Worm (Caenorhabditis elegans): ENCODE results near the gene Y94H6A.5.

The Y94H6A.5 gene

ce11 chrIV:2657307-2657706 lies 46.5 kb downstream of the Y94H6A.5 start (continued):
- 0 out of 2 replicates have a peak, but pooled peaks have one; percentile 46 for TF ChIP-seq hsf-1 (GFP tag; IDR thresholded peaks at IDR 0.05)
- TF ChIP-seq B0336.3 (GFP tag; IDR thresholded peaks at IDR 0.05) = no peak
- no peak for TF ChIP-seq cebp-1 (GFP tag; IDR thresholded peaks at IDR 0.05)
- TF ChIP-seq cebp-1 (tag; optimal IDR thresholded peaks at IDR 0.05) = peak; percentile 51
- TF ChIP-seq madf-8 (GFP tag; conservative IDR thresholded peaks at IDR 0.05) = no peak
- TF ChIP-seq dpl-1 (GFP tag; optimal IDR thresholded peaks at IDR 0.05) = no peak
- TF ChIP-seq Y95B8A.8 (GFP tag; IDR thresholded peaks at IDR 0.05) = no peak
- TF ChIP-seq madf-10 (tag; optimal IDR thresholded peaks at IDR 0.05) = peak; percentile 38
- TF ChIP-seq F37B4.10 (GFP tag; IDR thresholded peaks at IDR 0.05) = no peak
- TF ChIP-seq K12H6.12 (tag; optimal IDR thresholded peaks at IDR 0.05) = no peak
- peak; percentile 60 for TF ChIP-seq athp-1 (tag; optimal IDR thresholded peaks at IDR 0.05)
- no peak for TF ChIP-seq ztf-3 (GFP tag; optimal IDR thresholded peaks at IDR 0.05)
- no peak for TF ChIP-seq zim-3 (tag; optimal IDR thresholded peaks at IDR 0.05)
- TF ChIP-seq pha-4 (tag; optimal IDR thresholded peaks at IDR 0.05) = no peak
- peak; percentile 67 for TF ChIP-seq madf-6 (GFP tag; IDR thresholded peaks at IDR 0.05)
- no peak for TF ChIP-seq Y53F4B.3 (GFP tag; IDR thresholded peaks at IDR 0.05)
- no peak for TF ChIP-seq F22D6.2 (tag; optimal IDR thresholded peaks at IDR 0.05)
- TF ChIP-seq mxl-1 (tag; optimal IDR thresholded peaks at IDR 0.05) = peak; percentile 81
- TF ChIP-seq attf-3 (GFP tag; conservative IDR thresholded peaks at IDR 0.05) = peak; percentile 36; the same call in 1 of the 2 replicates
- peak; percentile 66 for TF ChIP-seq D2030.7 (GFP tag; IDR thresholded peaks at IDR 0.05)
- peak; percentile 47 for TF ChIP-seq F49E8.2 (tag; optimal IDR thresholded peaks at IDR 0.05; ENCODE audit: insufficient read depth)
- peak; percentile 17 for TF ChIP-seq attf-5 (GFP tag; optimal IDR thresholded peaks at IDR 0.05)
- no peak for TF ChIP-seq ama-1 (optimal IDR thresholded peaks at IDR 0.05)
- TF ChIP-seq ama-1 (GFP tag; optimal IDR thresholded peaks at IDR 0.05) = peak in 1 of 2 experiments; percentile 49
- peak; percentile 93 for TF ChIP-seq die-1 (tag; optimal IDR thresholded peaks at IDR 0.05)
- TF ChIP-seq let-607 (tag; optimal IDR thresholded peaks at IDR 0.05) = peak in 1 of 2 experiments; percentile 32
- peak; percentile 97 for TF ChIP-seq tbp1 (GFP tag; optimal IDR thresholded peaks at IDR 0.05)
- no peak for TF ChIP-seq ceh-100 (GFP tag; IDR thresholded peaks at IDR 0.05)
- TF ChIP-seq lsl-1 (GFP tag; optimal IDR thresholded peaks at IDR 0.05) = peak; percentile 24
- no peak for TF ChIP-seq snpc-1.1 (tag; optimal IDR thresholded peaks at IDR 0.05; ENCODE audit: insufficient read depth)
- TF ChIP-seq egrh-3 (GFP tag; IDR thresholded peaks at IDR 0.05) = no peak
- TF ChIP-seq dpff-1 (tag; optimal IDR thresholded peaks at IDR 0.05) = no peak
- no peak for TF ChIP-seq atf-7 (tag; optimal IDR thresholded peaks at IDR 0.05)
- no peak for TF ChIP-seq akir-1 (GFP tag; optimal IDR thresholded peaks at IDR 0.05)
- no peak for TF ChIP-seq nhr-179 (tag; optimal IDR thresholded peaks at IDR 0.05)
- no peak for TF ChIP-seq mel-28 (tag; optimal IDR thresholded peaks at IDR 0.05; ENCODE audit: borderline replicate concordance)
- no peak for TF ChIP-seq attf-6 (GFP tag; IDR thresholded peaks at IDR 0.05)
- no peak for TF ChIP-seq nfya-2 (GFP tag; IDR thresholded peaks at IDR 0.05)
- no peak for TF ChIP-seq nhr-27 (tag; optimal IDR thresholded peaks at IDR 0.05)
- TF ChIP-seq aptf-3 (GFP tag; IDR thresholded peaks at IDR 0.05) = 0 out of 2 replicates have a peak, but pooled peaks have one; percentile 37
- TF ChIP-seq xnd-1 (tag; optimal IDR thresholded peaks at IDR 0.05) = no peak
- TF ChIP-seq unc-62 (GFP tag; optimal IDR thresholded peaks at IDR 0.05) = no peak
- TF ChIP-seq sdz-38 (tag; optimal IDR thresholded peaks at IDR 0.05) = no peak
- no peak for TF ChIP-seq bed-2 (GFP tag; IDR thresholded peaks at IDR 0.05)
- peak; percentile 65 for TF ChIP-seq snpc-1.3 (tag; optimal IDR thresholded peaks at IDR 0.05; ENCODE audit: insufficient read depth)

Measured in whole organism, young adult.